Fruit fly (Drosophila melanogaster) whole organism, embryonic: ENCODE results near the gene Mtp.
A peak's percentile ranks its signal among the peaks of the same experiment; 100 is the strongest.

ENCODE experiments used
- C15 ChIP-seq: fragments of 200-800 bp; sonication (Bioruptor generic); IDR thresholded peaks from 3 replicates; pipeline ENCODE4 v1.3.6; 2022; ENCODE audit warnings: missing biosample characterization, missing genetic modification characterization
- CG10543 ChIP-seq: fragments of 200-800 bp; sonication (Bioruptor generic); optimal IDR thresholded peaks from 3 replicates; lab custom pipeline; 2017; ENCODE audit warnings: missing biosample characterization, mild to moderate bottlenecking, missing genetic modification characterization, moderate library complexity
- CG11398 ChIP-seq: fragments of 200-800 bp; sonication (Bioruptor generic); optimal IDR thresholded peaks from 2 replicates; lab custom pipeline; 2016; ENCODE audit warnings: missing biosample characterization, missing genetic modification characterization
- CG12219 ChIP-seq: fragments of 200-800 bp; sonication (Bioruptor generic); optimal IDR thresholded peaks from 3 replicates; lab custom pipeline; 2018; ENCODE audit warnings: missing biosample characterization, mild to moderate bottlenecking, missing genetic modification characterization
- CG12236 ChIP-seq: fragments of 200-800 bp; sonication (Bioruptor generic); optimal IDR thresholded peaks from 2 replicates; lab custom pipeline; 2016; ENCODE audit warnings: missing biosample characterization, missing genetic modification characterization
- CG12744 ChIP-seq: fragments of 200-800 bp; sonication (Bioruptor generic); optimal IDR thresholded peaks from 2 replicates; lab custom pipeline; 2016; ENCODE audit warnings: missing biosample characterization, missing genetic modification characterization
- CG13296 ChIP-seq: fragments of 200-800 bp; sonication (Bioruptor generic); optimal IDR thresholded peaks from 3 replicates; lab custom pipeline; 2018; ENCODE audit warnings: missing biosample characterization, mild to moderate bottlenecking, missing genetic modification characterization
- CG1647 ChIP-seq: fragments of 200-800 bp; sonication (Bioruptor generic); optimal IDR thresholded peaks from 3 replicates; lab custom pipeline; 2016; ENCODE audit warnings: missing biosample characterization, missing genetic modification characterization
- CG18599 ChIP-seq: fragments of 200-800 bp; sonication (Bioruptor generic); optimal IDR thresholded peaks from 3 replicates; lab custom pipeline; 2017; ENCODE audit warnings: missing biosample characterization, missing genetic modification characterization, mild to moderate bottlenecking, moderate library complexity, missing genetic modification reagents
- CG18619 ChIP-seq: fragments of 200-800 bp; sonication (Bioruptor generic); optimal IDR thresholded peaks from 3 replicates; lab custom pipeline; 2017; ENCODE audit warnings: missing biosample characterization, mild to moderate bottlenecking, missing genetic modification characterization
- CG3281 ChIP-seq: fragments of 200-800 bp; sonication (Bioruptor generic); optimal IDR thresholded peaks from 3 replicates; lab custom pipeline; 2017; ENCODE audit warnings: missing biosample characterization, mild to moderate bottlenecking, missing genetic modification characterization
- CG3995 ChIP-seq: fragments of 200-800 bp; sonication (Bioruptor generic); optimal IDR thresholded peaks from 3 replicates; lab custom pipeline; 2016; ENCODE audit warnings: missing biosample characterization, missing genetic modification characterization
- CG4360 ChIP-seq: fragments of 200-800 bp; sonication (Bioruptor generic); IDR thresholded peaks from 2 replicates; pipeline ENCODE4 v1.3.6; 2022; ENCODE audit warnings: missing biosample characterization, missing genetic modification characterization
- CG4707 ChIP-seq: fragments of 200-800 bp; sonication (Bioruptor generic); optimal IDR thresholded peaks from 2 replicates; lab custom pipeline; 2018; ENCODE audit warnings: missing biosample characterization, mild to moderate bottlenecking, missing genetic modification characterization, moderate library complexity
- CG6254 ChIP-seq: fragments of 200-800 bp; sonication (Bioruptor generic); optimal IDR thresholded peaks from 3 replicates; lab custom pipeline; 2017; ENCODE audit warnings: mild to moderate bottlenecking, missing biosample characterization, missing genetic modification reagents, missing genetic modification characterization
- CG6689 ChIP-seq: fragments of 200-800 bp; sonication (Bioruptor generic); IDR thresholded peaks from 2 replicates; pipeline ENCODE4 v1.3.6; 2022; ENCODE audit warnings: missing biosample characterization, missing genetic modification characterization
- CG7928 ChIP-seq: fragments of 200-800 bp; sonication (Bioruptor generic); optimal IDR thresholded peaks from 2 replicates; lab custom pipeline; 2017; ENCODE audit warnings: missing biosample characterization, mild to moderate bottlenecking, missing genetic modification characterization
- CG8290 ChIP-seq, 3 experiments: fragments of 200-800 bp; sonication (Bioruptor generic); optimal IDR thresholded peaks; 2 replicates each; lab custom pipeline; 2016 to 2019; ENCODE audit warnings: missing biosample characterization in 3 of 3, missing genetic modification characterization in 3 of 3, mild to moderate bottlenecking in 2 of 3, moderate library complexity in 1 of 3
- CG8478 ChIP-seq: fragments of >200 bp; optimal IDR thresholded peaks from 2 replicates; lab custom pipeline; 2018
- CG9215 ChIP-seq: fragments of 200-800 bp; sonication (Bioruptor generic); IDR thresholded peaks from 2 replicates; pipeline ENCODE4 v1.3.6; 2022; ENCODE audit warnings: missing biosample characterization, missing genetic modification characterization
- CTCF ChIP-seq: fragments of 200-800 bp; sonication (Bioruptor generic); optimal IDR thresholded peaks from 2 replicates; lab custom pipeline; 2017; ENCODE audit warnings: missing biosample characterization, mild to moderate bottlenecking, missing genetic modification characterization, moderate library complexity
- Dll ChIP-seq: fragments of 200-800 bp; sonication (Bioruptor generic); IDR thresholded peaks from 4 replicates; pipeline ENCODE4 v1.3.6; 2022; ENCODE audit warnings: missing biosample characterization, missing genetic modification characterization; ENCODE audit not compliant: partially characterized antibody
- Gsc ChIP-seq: fragments of 200-800 bp; sonication (Bioruptor generic); IDR thresholded peaks from 2 replicates; pipeline ENCODE4 v1.3.6; 2022; ENCODE audit warnings: missing biosample characterization, missing genetic modification characterization
- Hand ChIP-seq: fragments of 200-800 bp; sonication (Bioruptor generic); optimal IDR thresholded peaks from 2 replicates; lab custom pipeline; 2017; ENCODE audit warnings: mild to moderate bottlenecking, missing biosample characterization, missing genetic modification reagents, missing genetic modification characterization
- Jarid2 ChIP-seq: fragments of 200-800 bp; sonication (Bioruptor generic); optimal IDR thresholded peaks from 3 replicates; lab custom pipeline; 2017; ENCODE audit warnings: mild to moderate bottlenecking, missing biosample characterization, missing genetic modification reagents, missing genetic modification characterization
- Med ChIP-seq: fragments of 200-800 bp; sonication (Bioruptor generic); peaks from one replicate; lab custom pipeline; 2016; ENCODE audit warnings: missing biosample characterization, missing genetic modification characterization, mild to moderate bottlenecking, inconsistent platforms, moderate library complexity
- Pdp1 ChIP-seq, 2 experiments: fragments of 200-800 bp; sonication (Bioruptor generic); optimal IDR thresholded peaks; 3 replicates each; lab custom pipeline; 2016; ENCODE audit warnings: missing biosample characterization in 2 of 2, missing genetic modification characterization in 2 of 2, mild to moderate bottlenecking in 1 of 2, moderate library complexity in 1 of 2
- Side ChIP-seq: fragments of 200-800 bp; sonication (Bioruptor generic); optimal IDR thresholded peaks from 2 replicates; lab custom pipeline; 2016; ENCODE audit warnings: missing biosample characterization, missing genetic modification characterization
- Sry-β ChIP-seq: fragments of 200-800 bp; sonication (Bioruptor generic); optimal IDR thresholded peaks from 2 replicates; lab custom pipeline; 2018; ENCODE audit warnings: missing biosample characterization, mild to moderate bottlenecking, missing genetic modification characterization, moderate library complexity
- ac ChIP-seq: fragments of 200-800 bp; sonication (Bioruptor generic); optimal IDR thresholded peaks from 3 replicates; lab custom pipeline; 2017; ENCODE audit warnings: missing biosample characterization, mild to moderate bottlenecking, missing genetic modification characterization
- ato ChIP-seq: fragments of 200-800 bp; sonication (Bioruptor generic); IDR thresholded peaks from 2 replicates; pipeline ENCODE4 v1.3.6; 2022; ENCODE audit warnings: missing biosample characterization, missing genetic modification characterization; ENCODE audit not compliant: partially characterized antibody
- btn ChIP-seq: fragments of 200-800 bp; sonication (Bioruptor generic); optimal IDR thresholded peaks from 2 replicates; lab custom pipeline; 2016; ENCODE audit warnings: missing biosample characterization, missing genetic modification characterization
- cato ChIP-seq: fragments of 200-800 bp; sonication (Bioruptor generic); optimal IDR thresholded peaks from 2 replicates; lab custom pipeline; 2016; ENCODE audit warnings: missing biosample characterization, missing genetic modification characterization, borderline replicate concordance
- dmrt11E ChIP-seq: fragments of 200-800 bp; sonication (Bioruptor generic); optimal IDR thresholded peaks from 3 replicates; lab custom pipeline; 2018; ENCODE audit warnings: missing biosample characterization, mild to moderate bottlenecking, missing genetic modification characterization, moderate library complexity
- dpn ChIP-seq, 2 experiments: fragments of 200-800 bp; sonication (Bioruptor generic); optimal IDR thresholded peaks; 3 replicates each; lab custom pipeline; 2016; ENCODE audit warnings: missing biosample characterization in 2 of 2, missing genetic modification characterization in 2 of 2
- ems ChIP-seq: fragments of 200-800 bp; sonication (Bioruptor generic); optimal IDR thresholded peaks from 3 replicates; lab custom pipeline; 2016; ENCODE audit warnings: missing biosample characterization, missing genetic modification characterization
- lab ChIP-seq: fragments of 200-800 bp; sonication (Bioruptor generic); optimal IDR thresholded peaks from 3 replicates; lab custom pipeline; 2017; ENCODE audit warnings: missing biosample characterization, missing genetic modification characterization, mild to moderate bottlenecking, moderate library complexity, missing genetic modification reagents
- pb ChIP-seq: fragments of 200-800 bp; sonication (Bioruptor generic); optimal IDR thresholded peaks from 3 replicates; lab custom pipeline; 2016; ENCODE audit warnings: missing biosample characterization, missing genetic modification characterization
- phol ChIP-seq: fragments of 200-800 bp; sonication (Bioruptor generic); optimal IDR thresholded peaks from 3 replicates; lab custom pipeline; 2018; ENCODE audit warnings: missing biosample characterization, mild to moderate bottlenecking, missing genetic modification characterization, moderate library complexity
- pita ChIP-seq: fragments of 200-800 bp; sonication (Bioruptor generic); optimal IDR thresholded peaks from 2 replicates; lab custom pipeline; 2017; ENCODE audit warnings: missing biosample characterization, mild to moderate bottlenecking, missing genetic modification characterization
- salm ChIP-seq: fragments of 200-800 bp; sonication (Bioruptor generic); optimal IDR thresholded peaks from 2 replicates; lab custom pipeline; 2018; ENCODE audit warnings: missing biosample characterization, mild to moderate bottlenecking, missing genetic modification characterization
- sc ChIP-seq, 3 experiments: fragments of >200 bp in 2 of 3; fragments of 200-800 bp in 1 of 3; sonication (Bioruptor generic) in 1 of 3; optimal IDR thresholded peaks; 2 replicates in 2 of 3; 3 replicates in 1 of 3; lab custom pipeline; 2017; ENCODE audit warnings: mild to moderate bottlenecking in 1 of 3, missing biosample characterization in 1 of 3, missing genetic modification characterization in 1 of 3, missing genetic modification reagents in 1 of 3
- sd ChIP-seq: fragments of 200-800 bp; sonication (Bioruptor generic); optimal IDR thresholded peaks from 3 replicates; lab custom pipeline; 2018; ENCODE audit warnings: missing biosample characterization, mild to moderate bottlenecking, missing genetic modification characterization, moderate library complexity
- slou ChIP-seq: fragments of 200-800 bp; sonication (Bioruptor generic); optimal IDR thresholded peaks from 3 replicates; lab custom pipeline; 2016; ENCODE audit warnings: missing biosample characterization, missing genetic modification characterization
- sna ChIP-seq: fragments of 200-800 bp; sonication (Bioruptor generic); IDR thresholded peaks from 2 replicates; pipeline ENCODE4 v1.3.6; 2022; ENCODE audit warnings: missing biosample characterization, missing genetic modification characterization; ENCODE audit not compliant: partially characterized antibody
- unpg ChIP-seq: fragments of 200-800 bp; sonication (Bioruptor generic); optimal IDR thresholded peaks from 3 replicates; lab custom pipeline; 2018; ENCODE audit warnings: missing biosample characterization, mild to moderate bottlenecking, missing genetic modification characterization, moderate library complexity
- vvl ChIP-seq: fragments of 200-800 bp; sonication (Bioruptor generic); IDR thresholded peaks from 2 replicates; pipeline ENCODE4 v1.3.6; 2022; ENCODE audit warnings: missing biosample characterization, missing genetic modification characterization
- wor ChIP-seq: fragments of 200-800 bp; sonication (Bioruptor generic); IDR thresholded peaks from 2 replicates; pipeline ENCODE4 v1.3.6; 2022; ENCODE audit warnings: missing biosample characterization, missing genetic modification characterization
- zfh2 ChIP-seq: fragments of 200-800 bp; sonication (Bioruptor generic); optimal IDR thresholded peaks from 2 replicates; lab custom pipeline; 2016; ENCODE audit warnings: missing biosample characterization, missing genetic modification characterization

The Mtp gene

dm6 chr2L:20969674-20970297 lies 47.1 kb upstream of the Mtp start (continued):
- no peak for TF ChIP-seq CG3281 (GFP tag; lab: Kevin White, UChicago)
- TF ChIP-seq CG1647 (GFP tag; lab: Kevin White, UChicago): no peak
- peak; percentile 26 for TF ChIP-seq dmrt11E
- TF ChIP-seq CG8478 (lab: Kevin White, UChicago): no peak
- no peak for TF ChIP-seq pb
- no peak for TF ChIP-seq Jarid2 (GFP tag; lab: Kevin White, UChicago)
- TF ChIP-seq CTCF (GFP tag; lab: Kevin White, UChicago): no peak
- TF ChIP-seq unpg (GFP tag; lab: Kevin White, UChicago): no peak
- peak; percentile 54 for TF ChIP-seq Med
- no peak for TF ChIP-seq CG8290 (GFP tag; optimal IDR thresholded peaks at IDR 0.05; lab: Kevin White, UChicago)
- TF ChIP-seq CG8290 (tag; optimal IDR thresholded peaks at IDR 0.05; lab: Kevin White, UChicago): no peak
- TF ChIP-seq ems: no peak
- TF ChIP-seq salm (tag; lab: Kevin White, UChicago): peak; percentile 50
- no peak for TF ChIP-seq cato (GFP tag; lab: Kevin White, UChicago)
- no peak for TF ChIP-seq slou
- no peak for TF ChIP-seq Gsc (GFP tag; lab: Robert Waterston, UW)
- TF ChIP-seq Hand: no peak
- TF ChIP-seq ato (GFP tag; lab: Robert Waterston, UW): no peak
- peak in 1 of 2 experiments; percentile 29 for TF ChIP-seq Pdp1 (GFP tag; optimal IDR thresholded peaks at IDR 0.05; lab: Kevin White, UChicago)
- TF ChIP-seq CG6689 (GFP tag; lab: Robert Waterston, UW): no peak
- TF ChIP-seq CG12236: no peak
- TF ChIP-seq dpn (GFP tag; optimal IDR thresholded peaks at IDR 0.05; lab: Kevin White, UChicago): no peak
- TF ChIP-seq sna (GFP tag; lab: Robert Waterston, UW): no peak
- TF ChIP-seq zfh2 (GFP tag; lab: Kevin White, UChicago): no peak
- TF ChIP-seq wor (GFP tag; lab: Robert Waterston, UW): no peak
- TF ChIP-seq Side (GFP tag; lab: Kevin White, UChicago): no peak
- no peak for TF ChIP-seq CG7928 (GFP tag; lab: Kevin White, UChicago)
- TF ChIP-seq CG11398: no peak
- TF ChIP-seq Sry-β (GFP tag; lab: Kevin White, UChicago): no peak
- TF ChIP-seq CG18599 (GFP tag; lab: Kevin White, UChicago): no peak
- TF ChIP-seq Dll (GFP tag; lab: Robert Waterston, UW): no peak
- TF ChIP-seq ac: no peak
- peak; percentile 20 for TF ChIP-seq lab (GFP tag; lab: Kevin White, UChicago)
- TF ChIP-seq sd (tag; lab: Kevin White, UChicago): peak; percentile 27
- no peak for TF ChIP-seq CG10543 (GFP tag; lab: Kevin White, UChicago)
- TF ChIP-seq C15 (GFP tag; lab: Robert Waterston, UW): no peak
- no peak for TF ChIP-seq CG4360 (GFP tag; lab: Robert Waterston, UW)
- no peak for TF ChIP-seq sc (optimal IDR thresholded peaks at IDR 0.05; lab: Kevin White, UChicago)
- TF ChIP-seq sc (GFP tag; optimal IDR thresholded peaks at IDR 0.05; lab: Kevin White, UChicago): no peak
- TF ChIP-seq pita (GFP tag; lab: Kevin White, UChicago): no peak
- no peak for TF ChIP-seq btn
- TF ChIP-seq CG12219 (GFP tag; lab: Kevin White, UChicago): no peak
- no peak for TF ChIP-seq phol (tag; lab: Kevin White, UChicago)
- TF ChIP-seq CG18619 (GFP tag; lab: Kevin White, UChicago): no peak
- 0 out of 2 replicates have a peak, but pooled peaks have one; percentile 4 for TF ChIP-seq vvl (GFP tag; lab: Robert Waterston, UW)
- TF ChIP-seq CG3995 (GFP tag; lab: Kevin White, UChicago): no peak
- TF ChIP-seq CG4707: no peak
- TF ChIP-seq CG6254 (GFP tag; lab: Kevin White, UChicago): peak; percentile 7
- TF ChIP-seq CG9215 (GFP tag; lab: Robert Waterston, UW): no peak
- no peak for TF ChIP-seq CG12744 (GFP tag; lab: Kevin White, UChicago)
- TF ChIP-seq CG13296 (GFP tag; lab: Kevin White, UChicago): no peak
